Worm (Caenorhabditis elegans): ENCODE measurements around the gene srh-115.

DNA sequence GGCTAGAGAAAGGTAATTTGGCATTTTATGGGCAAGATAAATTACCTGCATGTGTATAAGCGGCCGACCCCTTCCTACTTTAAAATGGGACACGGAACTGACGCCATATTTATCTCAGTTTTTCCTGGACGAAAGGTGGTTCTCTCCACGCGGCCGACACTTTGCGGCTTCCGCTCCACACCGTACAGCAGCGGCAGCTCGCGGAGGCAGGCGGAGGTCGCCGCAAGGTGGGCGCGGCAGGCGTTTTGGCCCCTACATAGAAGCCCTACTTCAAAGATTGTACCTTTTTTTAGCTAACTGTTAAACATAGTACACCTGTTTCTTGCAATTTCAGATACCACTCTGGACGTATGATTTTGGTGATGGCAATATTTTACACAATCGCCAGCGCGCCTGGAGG is 49.1 kb upstream of the srh-115 start:
- no peak for TF ChIP-seq B0336.3 (GFP tag; IDR thresholded peaks at IDR 0.05)
- TF ChIP-seq atf-7 (tag; optimal IDR thresholded peaks at IDR 0.05): no peak
- no peak for TF ChIP-seq mcd-1 (GFP tag; IDR thresholded peaks at IDR 0.05)

Data from whole organism, young adult.